Fruit fly (Drosophila melanogaster): ENCODE measurements around the gene Kcmf1.
A peak's percentile ranks its signal among the peaks of the same experiment; 100 is the strongest.

The Kcmf1 gene

dm6 chr3R:9031797-9032418 is 17.2 kb upstream of the Kcmf1 start (continued):
- TF ChIP-seq CG31441 (GFP tag; IDR thresholded peaks at IDR 0.05) (peak; percentile 81), Hr51 (GFP tag; optimal IDR thresholded peaks at IDR 0.05) (peak; percentile 72 to 91), CG15073 (GFP tag; optimal IDR thresholded peaks at IDR 0.05) (peak; percentile 62), CG6765 (GFP tag; optimal IDR thresholded peaks at IDR 0.05) (peak; percentile 46), psq (GFP tag; optimal IDR thresholded peaks at IDR 0.05) (peak; percentile 60), Atf-2 (GFP tag; optimal IDR thresholded peaks at IDR 0.05) (peak; percentile 55), ap (GFP tag; IDR thresholded peaks at IDR 0.05) (peak; percentile 89), Ssrp (tag; optimal IDR thresholded peaks at IDR 0.05) (peak; percentile 82), CG14441 (GFP tag; IDR thresholded peaks at IDR 0.05) (peak; percentile 91), chif (GFP tag; optimal IDR thresholded peaks at IDR 0.05) (peak; percentile 76 to 85), Hr78 (GFP tag; optimal IDR thresholded peaks at IDR 0.05) (peak in 1 of 2 experiments; percentile 46), Drgx (GFP tag; IDR thresholded peaks at IDR 0.05) (peak; percentile 99), Bgb (GFP tag; IDR thresholded peaks at IDR 0.05; ENCODE audit: partially characterized antibody) (no peak), CG13123 (GFP tag; optimal IDR thresholded peaks at IDR 0.05) (peak; percentile 68), CG10366 (GFP tag; IDR thresholded peaks at IDR 0.05) (peak; percentile 92), Rx (GFP tag; IDR thresholded peaks at IDR 0.05) (peak; percentile 88), Scr (GFP tag; IDR thresholded peaks at IDR 0.05; ENCODE audit: partially characterized antibody) (no peak), tna (GFP tag; IDR thresholded peaks at IDR 0.05; ENCODE audit: partially characterized antibody) (no peak), nom (GFP tag; optimal IDR thresholded peaks at IDR 0.05) (peak; percentile 97), CG30431 (GFP tag; optimal IDR thresholded peaks at IDR 0.05) (peak; percentile 76), Adf1 (GFP tag; IDR thresholded peaks at IDR 0.05) (peak; percentile 50), CG7357 (GFP tag; IDR thresholded peaks at IDR 0.05) (peak; percentile 63; the same call in 1 of the 3 replicates), CG6175 (GFP tag; IDR thresholded peaks at IDR 0.05) (peak; percentile 74; the same call in 2 of the 3 replicates), CG2202 (tag; optimal IDR thresholded peaks at IDR 0.05) (peak; percentile 61), HmgD (GFP tag; optimal IDR thresholded peaks at IDR 0.05) (peak; percentile 72), CG2120 (GFP tag; optimal IDR thresholded peaks at IDR 0.05) (peak; percentile 92), crp (GFP tag; optimal IDR thresholded peaks at IDR 0.05) (peak; percentile 13 to 41), CG9437 (GFP tag; optimal IDR thresholded peaks at IDR 0.05) (peak; percentile 69), Doc2 (GFP tag; IDR thresholded peaks at IDR 0.05) (no peak), CG7556 (GFP tag; optimal IDR thresholded peaks at IDR 0.05) (peak; percentile 88), Sin3A (optimal IDR thresholded peaks at IDR 0.05) (no peak), sd (tag; optimal IDR thresholded peaks at IDR 0.05) (peak; percentile 57), knrl (GFP tag; IDR thresholded peaks at IDR 0.05; ENCODE audit: partially characterized antibody) (no peak), ems (GFP tag; optimal IDR thresholded peaks at IDR 0.05) (peak; percentile 85), CG31388 (GFP tag; optimal IDR thresholded peaks at IDR 0.05) (peak; percentile 45), wek (GFP tag; optimal IDR thresholded peaks at IDR 0.05) (peak; percentile 46), CG11456 (GFP tag; IDR thresholded peaks at IDR 0.05) (peak; percentile 91), CG15514 (GFP tag; optimal IDR thresholded peaks at IDR 0.05) (peak; percentile 75), CG12104 (GFP tag; optimal IDR thresholded peaks at IDR 0.05) (peak; percentile 76), tgo (GFP tag; IDR thresholded peaks at IDR 0.05) (peak; percentile 98), dpn (GFP tag; optimal IDR thresholded peaks at IDR 0.05) (peak; percentile 78 to 89), HHEX (GFP tag; optimal IDR thresholded peaks at IDR 0.05) (peak; percentile 88), hb (GFP tag; IDR thresholded peaks at IDR 0.05; ENCODE audit: partially characterized antibody) (no peak), CG7839 (tag; optimal IDR thresholded peaks at IDR 0.05) (peak; percentile 86), C15 (GFP tag; IDR thresholded peaks at IDR 0.05) (peak; percentile 77), CG11504 (tag; optimal IDR thresholded peaks at IDR 0.05) (peak; percentile 92), Dll (GFP tag; IDR thresholded peaks at IDR 0.05; ENCODE audit: partially characterized antibody) (no peak), CG9797 (GFP tag; optimal IDR thresholded peaks at IDR 0.05) (no peak), nmo (GFP tag; optimal IDR thresholded peaks at IDR 0.05) (peak; percentile 82)
